Fruit fly (Drosophila melanogaster) whole organism, embryonic: Measurements from ENCODE around the gene Ir68b.

Experiments
- Abd-B ChIP-seq: fragments of 200-800 bp; sonication (Bioruptor generic); optimal IDR thresholded peaks from 2 replicates; lab custom pipeline; 2018; ENCODE audit warnings: missing biosample characterization, mild to moderate bottlenecking, missing genetic modification characterization, moderate library complexity
- Atf3 ChIP-seq: fragments of 200-800 bp; sonication (Bioruptor generic); optimal IDR thresholded peaks from 3 replicates; lab custom pipeline; 2016; ENCODE audit warnings: missing biosample characterization, missing genetic modification characterization
- Atf6 ChIP-seq: fragments of 200-800 bp; sonication (Bioruptor generic); IDR thresholded peaks from 2 replicates; pipeline ENCODE4 v1.3.6; 2022; ENCODE audit warnings: missing biosample characterization, missing genetic modification characterization
- CG1024 ChIP-seq: fragments of 200-800 bp; sonication (Bioruptor generic); IDR thresholded peaks from 2 replicates; pipeline ENCODE4 v1.3.6; 2022; ENCODE audit warnings: missing biosample characterization, missing genetic modification characterization
- CG10543 ChIP-seq: fragments of 200-800 bp; sonication (Bioruptor generic); optimal IDR thresholded peaks from 3 replicates; lab custom pipeline; 2017; ENCODE audit warnings: missing biosample characterization, mild to moderate bottlenecking, missing genetic modification characterization, moderate library complexity
- CG10565 ChIP-seq: fragments of 200-800 bp; sonication (Bioruptor generic); optimal IDR thresholded peaks from 3 replicates; lab custom pipeline; 2016; ENCODE audit warnings: missing biosample characterization, mild to moderate bottlenecking, missing genetic modification characterization
- CG10654 ChIP-seq: fragments of 200-800 bp; sonication (Bioruptor generic); optimal IDR thresholded peaks from 2 replicates; lab custom pipeline; 2016; ENCODE audit warnings: missing biosample characterization, missing genetic modification characterization
- CG1233 ChIP-seq: fragments of 200-800 bp; sonication (Bioruptor generic); optimal IDR thresholded peaks from 4 replicates; lab custom pipeline; 2018; ENCODE audit warnings: missing biosample characterization, mild to moderate bottlenecking, missing genetic modification characterization
- CG13894 ChIP-seq: fragments of 200-800 bp; sonication (Bioruptor generic); optimal IDR thresholded peaks from 3 replicates; lab custom pipeline; 2018; ENCODE audit warnings: missing biosample characterization, mild to moderate bottlenecking, missing genetic modification characterization, moderate library complexity
- CG14860 ChIP-seq: fragments of 200-800 bp; sonication (Bioruptor generic); IDR thresholded peaks from 3 replicates; pipeline ENCODE4 v1.3.6; 2022; ENCODE audit warnings: missing biosample characterization, missing genetic modification characterization; ENCODE audit not compliant: partially characterized antibody
- CG15011 ChIP-seq: fragments of 200-800 bp; sonication (Bioruptor generic); optimal IDR thresholded peaks from 3 replicates; lab custom pipeline; 2018; ENCODE audit warnings: missing biosample characterization, mild to moderate bottlenecking, missing genetic modification characterization
- CG17186 ChIP-seq: fragments of 200-800 bp; sonication (Bioruptor generic); optimal IDR thresholded peaks from 3 replicates; lab custom pipeline; 2017; ENCODE audit warnings: missing biosample characterization, missing genetic modification reagents, missing genetic modification characterization
- CG17802 ChIP-seq: fragments of 200-800 bp; sonication (Bioruptor generic); optimal IDR thresholded peaks from 2 replicates; lab custom pipeline; 2018; ENCODE audit warnings: missing biosample characterization, mild to moderate bottlenecking, missing genetic modification characterization, moderate library complexity
- CG17829 ChIP-seq: fragments of 200-800 bp; optimal IDR thresholded peaks from 2 replicates; lab custom pipeline; 2019; ENCODE audit warnings: missing biosample characterization, mild to moderate bottlenecking, missing genetic modification characterization, moderate library complexity
- CG2199 ChIP-seq: fragments of 200-800 bp; sonication (Bioruptor generic); IDR thresholded peaks from 3 replicates; pipeline ENCODE4 v1.3.6; 2022; ENCODE audit warnings: missing biosample characterization, missing genetic modification characterization
- CG2678 ChIP-seq: fragments of 200-800 bp; sonication (Bioruptor generic); optimal IDR thresholded peaks from 3 replicates; lab custom pipeline; 2019; ENCODE audit warnings: missing biosample characterization, mild to moderate bottlenecking, missing genetic modification characterization, moderate library complexity
- CG31365 ChIP-seq: fragments of 200-800 bp; sonication (Bioruptor generic); optimal IDR thresholded peaks from 2 replicates; lab custom pipeline; 2018; ENCODE audit warnings: missing biosample characterization, mild to moderate bottlenecking, missing genetic modification characterization
- CG33213 ChIP-seq: fragments of 200-800 bp; sonication (Bioruptor generic); optimal IDR thresholded peaks from 3 replicates; lab custom pipeline; 2016; ENCODE audit warnings: missing biosample characterization, missing genetic modification characterization
- CG3847 ChIP-seq: fragments of 200-800 bp; sonication (Bioruptor generic); IDR thresholded peaks from 2 replicates; pipeline ENCODE4 v1.3.6; 2022; ENCODE audit warnings: missing biosample characterization, missing genetic modification characterization
- CG3995 ChIP-seq: fragments of 200-800 bp; sonication (Bioruptor generic); optimal IDR thresholded peaks from 3 replicates; lab custom pipeline; 2016; ENCODE audit warnings: missing biosample characterization, missing genetic modification characterization
- CG4707 ChIP-seq: fragments of 200-800 bp; sonication (Bioruptor generic); optimal IDR thresholded peaks from 2 replicates; lab custom pipeline; 2018; ENCODE audit warnings: missing biosample characterization, mild to moderate bottlenecking, missing genetic modification characterization, moderate library complexity
- CG6689 ChIP-seq: fragments of 200-800 bp; sonication (Bioruptor generic); IDR thresholded peaks from 2 replicates; pipeline ENCODE4 v1.3.6; 2022; ENCODE audit warnings: missing biosample characterization, missing genetic modification characterization
- CG8765 ChIP-seq: fragments of 200-800 bp; sonication (Bioruptor generic); IDR thresholded peaks from 2 replicates; pipeline ENCODE4 v1.3.6; 2022; ENCODE audit warnings: missing biosample characterization, missing genetic modification characterization
- CrebB ChIP-seq: fragments of 200-800 bp; sonication (Bioruptor generic); optimal IDR thresholded peaks from 3 replicates; lab custom pipeline; 2018; ENCODE audit warnings: missing biosample characterization, mild to moderate bottlenecking, missing genetic modification characterization
- Dp ChIP-seq: fragments of 200-800 bp; sonication (Bioruptor generic); optimal IDR thresholded peaks from 2 replicates; lab custom pipeline; 2018; ENCODE audit warnings: missing biosample characterization, mild to moderate bottlenecking, missing genetic modification characterization, moderate library complexity
- Fer1 ChIP-seq: fragments of 200-800 bp; sonication (Bioruptor generic); optimal IDR thresholded peaks from 2 replicates; lab custom pipeline; 2017; ENCODE audit warnings: missing biosample characterization, mild to moderate bottlenecking, missing genetic modification characterization
- HmgZ ChIP-seq: fragments of 200-800 bp; sonication (Bioruptor generic); optimal IDR thresholded peaks from 2 replicates; lab custom pipeline; 2018; ENCODE audit warnings: missing biosample characterization, mild to moderate bottlenecking, missing genetic modification characterization
- Jarid2 ChIP-seq: fragments of 200-800 bp; sonication (Bioruptor generic); optimal IDR thresholded peaks from 3 replicates; lab custom pipeline; 2017; ENCODE audit warnings: mild to moderate bottlenecking, missing biosample characterization, missing genetic modification reagents, missing genetic modification characterization
- Mes4 ChIP-seq: fragments of 200-800 bp; sonication (Bioruptor generic); optimal IDR thresholded peaks from 2 replicates; lab custom pipeline; 2016; ENCODE audit warnings: missing biosample characterization, missing genetic modification characterization
- Mrtf ChIP-seq: fragments of 200-800 bp; sonication (Bioruptor generic); IDR thresholded peaks from 3 replicates; pipeline ENCODE4 v1.3.6; 2022; ENCODE audit warnings: missing biosample characterization, missing genetic modification characterization
- NC2β ChIP-seq: fragments of 200-800 bp; sonication (Bioruptor generic); optimal IDR thresholded peaks from 2 replicates; lab custom pipeline; 2016; ENCODE audit warnings: missing biosample characterization, missing genetic modification characterization
- NFAT ChIP-seq: fragments of 200-800 bp; sonication (Bioruptor generic); IDR thresholded peaks from 2 replicates; pipeline ENCODE4 v1.3.6; 2022; ENCODE audit warnings: missing biosample characterization, missing genetic modification characterization
- TFAM ChIP-seq: fragments of 200-800 bp; sonication (Bioruptor generic); optimal IDR thresholded peaks from 2 replicates; lab custom pipeline; 2017; ENCODE audit warnings: missing biosample characterization, missing genetic modification characterization, inconsistent platforms
- Trl ChIP-seq, 3 experiments: fragments of >200 bp in 2 of 3; fragments of 200-800 bp in 1 of 3; sonication (Bioruptor generic) in 1 of 3; optimal IDR thresholded peaks; 2 replicates in 1 of 3; 3 replicates in 2 of 3; lab custom pipeline; 2016 to 2017; ENCODE audit warnings: missing biosample characterization in 1 of 3, missing genetic modification characterization in 1 of 3
- ap ChIP-seq: fragments of 200-800 bp; sonication (Bioruptor generic); IDR thresholded peaks from 2 replicates; pipeline ENCODE4 v1.3.6; 2022; ENCODE audit warnings: missing biosample characterization, missing genetic modification characterization
- bsh ChIP-seq, 2 experiments: fragments of 200-800 bp; sonication (Bioruptor generic); optimal IDR thresholded peaks; 2 replicates each; lab custom pipeline; 2017 to 2018; ENCODE audit warnings: mild to moderate bottlenecking in 2 of 2, missing biosample characterization in 2 of 2, missing genetic modification characterization in 2 of 2, moderate library complexity in 1 of 2
- ems ChIP-seq: fragments of 200-800 bp; sonication (Bioruptor generic); optimal IDR thresholded peaks from 3 replicates; lab custom pipeline; 2016; ENCODE audit warnings: missing biosample characterization, missing genetic modification characterization
- eve ChIP-seq, 2 experiments: fragments of >200 bp; optimal IDR thresholded peaks; 2 replicates each; lab custom pipeline; 2017; ENCODE audit warnings: missing biosample characterization in 2 of 2, missing genetic modification characterization in 2 of 2
- ind ChIP-seq: fragments of 200-800 bp; sonication (Bioruptor generic); optimal IDR thresholded peaks from 3 replicates; lab custom pipeline; 2016; ENCODE audit warnings: missing biosample characterization, missing genetic modification characterization
- klu ChIP-seq: fragments of 200-800 bp; sonication (Bioruptor generic); IDR thresholded peaks from 2 replicates; pipeline ENCODE4 v1.3.6; 2022; ENCODE audit warnings: missing biosample characterization, missing genetic modification characterization
- nerfin-2 ChIP-seq: fragments of 200-800 bp; sonication (Bioruptor generic); IDR thresholded peaks from 2 replicates; pipeline ENCODE4 v1.3.6; 2022; ENCODE audit warnings: missing biosample characterization, missing genetic modification characterization; ENCODE audit not compliant: partially characterized antibody
- pb ChIP-seq: fragments of 200-800 bp; sonication (Bioruptor generic); optimal IDR thresholded peaks from 3 replicates; lab custom pipeline; 2016; ENCODE audit warnings: missing biosample characterization, missing genetic modification characterization
- pita ChIP-seq: fragments of 200-800 bp; sonication (Bioruptor generic); optimal IDR thresholded peaks from 2 replicates; lab custom pipeline; 2017; ENCODE audit warnings: missing biosample characterization, mild to moderate bottlenecking, missing genetic modification characterization
- rib ChIP-seq: fragments of 200-800 bp; sonication (Bioruptor generic); IDR thresholded peaks from 2 replicates; pipeline ENCODE4 v1.3.6; 2022; ENCODE audit warnings: missing biosample characterization, missing genetic modification characterization
- ro ChIP-seq: fragments of 200-800 bp; sonication (Bioruptor generic); IDR thresholded peaks from 2 replicates; pipeline ENCODE4 v1.3.6; 2022; ENCODE audit warnings: missing biosample characterization, missing genetic modification characterization
- tna ChIP-seq: fragments of 200-800 bp; sonication (Bioruptor generic); IDR thresholded peaks from 2 replicates; pipeline ENCODE4 v1.3.6; 2022; ENCODE audit warnings: missing biosample characterization, missing genetic modification characterization; ENCODE audit not compliant: partially characterized antibody
- wek ChIP-seq: fragments of 200-800 bp; sonication (Bioruptor generic); optimal IDR thresholded peaks from 3 replicates; lab custom pipeline; 2018; ENCODE audit warnings: missing biosample characterization, mild to moderate bottlenecking, missing genetic modification characterization, moderate library complexity
- zen2 ChIP-seq: fragments of 200-800 bp; sonication (Bioruptor generic); IDR thresholded peaks from 3 replicates; pipeline ENCODE4 v1.3.6; 2022; ENCODE audit warnings: missing biosample characterization, missing genetic modification characterization; ENCODE audit not compliant: partially characterized antibody

The Ir68b gene

DNA sequence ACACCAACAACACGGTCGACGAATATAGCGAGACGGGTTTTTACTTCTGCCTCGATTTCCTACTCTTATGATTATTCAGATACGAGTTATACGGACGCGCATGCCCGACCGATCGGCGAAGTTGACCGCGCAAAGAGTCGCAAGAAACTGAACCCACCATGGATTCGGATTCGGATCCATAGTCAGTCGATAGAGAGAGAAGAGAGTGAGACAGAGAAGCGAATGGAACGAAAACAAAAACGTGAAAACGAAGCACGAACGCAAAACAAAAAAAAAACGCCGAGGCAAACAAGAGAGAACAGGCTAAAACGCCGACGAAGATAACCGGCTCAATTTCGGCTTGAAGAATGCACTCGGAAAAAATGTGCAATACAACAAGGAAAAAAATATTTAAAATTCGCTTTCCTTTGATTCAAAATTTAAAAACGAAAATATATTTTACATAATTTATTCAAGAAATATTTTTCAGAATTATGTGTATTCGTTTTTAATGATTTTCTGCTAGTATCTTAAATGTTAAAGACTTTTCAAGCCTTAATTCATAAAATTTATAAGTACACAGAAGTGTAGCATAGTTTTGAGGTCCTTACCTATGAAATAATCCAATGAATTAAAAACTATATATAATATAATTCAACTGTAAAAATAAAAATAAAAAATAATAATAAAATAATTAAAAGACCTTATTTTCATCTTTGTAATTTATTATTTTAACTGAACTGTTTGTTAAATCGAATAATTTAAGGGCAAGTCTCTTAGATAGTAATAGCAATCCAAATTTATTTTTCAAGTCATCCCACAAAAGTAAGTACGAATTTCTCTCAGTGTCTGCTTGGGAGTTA is 45.3 kb downstream of the Ir68b start, which contains the start of gene Sema5c (continued):
- TF ChIP-seq klu, result peak; percentile 45; the same call in 1 of the 2 replicates
- TF ChIP-seq NFAT (GFP tag; lab: Robert Waterston, UW), result 0 out of 2 replicates have a peak, but pooled peaks have one; percentile 27
- TF ChIP-seq CG1024 (GFP tag; lab: Robert Waterston, UW), result 0 out of 2 replicates have a peak, but pooled peaks have one; percentile 29
- peak; percentile 42; the same call in 1 of the 2 replicates for TF ChIP-seq CG6689
- TF ChIP-seq Dp (GFP tag; lab: Kevin White, UChicago), result no peak
- TF ChIP-seq CG17829 (tag; lab: Kevin White, UChicago), result peak; percentile 80
- TF ChIP-seq NC2β (GFP tag; lab: Kevin White, UChicago), result no peak
- no peak for TF ChIP-seq CG3847 (GFP tag; lab: Robert Waterston, UW)
- TF ChIP-seq CG17802 (tag; lab: Kevin White, UChicago), result no peak
- peak; percentile 56 to 70 for TF ChIP-seq Trl (optimal IDR thresholded peaks at IDR 0.05; lab: Kevin White, UChicago)
- TF ChIP-seq Trl (GFP tag; optimal IDR thresholded peaks at IDR 0.05; lab: Kevin White, UChicago), result peak; percentile 26
- TF ChIP-seq CrebB (tag; lab: Kevin White, UChicago), result no peak
- TF ChIP-seq CG8765 (GFP tag; lab: Robert Waterston, UW), result peak; percentile 63
- peak; percentile 90 for TF ChIP-seq CG13894 (tag; lab: Kevin White, UChicago)
- TF ChIP-seq pb (GFP tag; lab: Kevin White, UChicago), result no peak
- TF ChIP-seq CG31365 (tag; lab: Kevin White, UChicago), result no peak
- TF ChIP-seq Jarid2 (GFP tag; lab: Kevin White, UChicago), result peak; percentile 98
- peak; percentile 9 for TF ChIP-seq CG10654
- TF ChIP-seq Fer1 (GFP tag; lab: Kevin White, UChicago), result peak; percentile 37
- TF ChIP-seq wek, result no peak
- TF ChIP-seq CG17186, result no peak
- peak; percentile 25 for TF ChIP-seq CG10543 (GFP tag; lab: Kevin White, UChicago)
- no peak; the same call in 1 of the 2 replicates for TF ChIP-seq tna (GFP tag; lab: Robert Waterston, UW)
- TF ChIP-seq CG3995 (GFP tag; lab: Kevin White, UChicago), result no peak
- TF ChIP-seq HmgZ, result peak; percentile 38
- TF ChIP-seq zen2 (GFP tag; lab: Robert Waterston, UW), result no peak
- no peak for TF ChIP-seq CG10565 (GFP tag; lab: Kevin White, UChicago)
- TF ChIP-seq TFAM (GFP tag; lab: Kevin White, UChicago), result no peak
- no peak for TF ChIP-seq CG14860 (GFP tag; lab: Robert Waterston, UW)
- TF ChIP-seq CG2678 (tag; lab: Kevin White, UChicago), result peak; percentile 86
- no peak for TF ChIP-seq CG33213 (GFP tag; lab: Kevin White, UChicago)
- no peak for TF ChIP-seq Mes4
- TF ChIP-seq Atf6, result peak; percentile 50; the same call in 1 of the 2 replicates
- no peak for TF ChIP-seq Atf3 (GFP tag; lab: Kevin White, UChicago)
- peak; percentile 51; the same call in 1 of the 3 replicates for TF ChIP-seq Mrtf
- TF ChIP-seq nerfin-2 (GFP tag; lab: Robert Waterston, UW), result no peak
- TF ChIP-seq bsh (GFP tag; optimal IDR thresholded peaks at IDR 0.05; lab: Kevin White, UChicago), result peak; percentile 35 to 62
- peak; percentile 35 for TF ChIP-seq CG4707
- TF ChIP-seq Abd-B (GFP tag; lab: Kevin White, UChicago), result peak; percentile 57
- no peak for TF ChIP-seq CG15011 (GFP tag; lab: Kevin White, UChicago)
- TF ChIP-seq ro (GFP tag; lab: Robert Waterston, UW), result no peak
- peak; percentile 63 for TF ChIP-seq CG1233 (GFP tag; lab: Kevin White, UChicago)
- TF ChIP-seq rib, result no peak; the same call in 1 of the 2 replicates
- TF ChIP-seq pita, result no peak
- TF ChIP-seq eve (GFP tag; optimal IDR thresholded peaks at IDR 0.05; lab: Kevin White, UChicago), result no peak
- 0 out of 2 replicates have a peak, but pooled peaks have one; percentile 4 for TF ChIP-seq ap (GFP tag; lab: Robert Waterston, UW)
- peak; percentile 38 for TF ChIP-seq ind (GFP tag; lab: Kevin White, UChicago)
- TF ChIP-seq CG2199, result peak; percentile 98
- no peak for TF ChIP-seq ems
